2 worm cellular contexts compared by ENCODE assay signal in genomic region chrIV:14412655-14413054, ce11.
TF ChIP-seq lines count a peak whose summit lies in the region.

TSS of gene xdh-1 (minus strand) at chrIV:14412894.

TF ChIP-seq in whole organism, L2 larva, 48 proteins besides CTCF, POLR2A, EP300 and RAD21:
- no peak for TF ChIP-seq Y55F3AM.14 (GFP tag; optimal IDR thresholded peaks at IDR 0.05; lab: Kevin White, UChicago)
- no peak for TF ChIP-seq zag-1 (tag; optimal IDR thresholded peaks at IDR 0.05; lab: Kevin White, UChicago)
- peak; percentile 53 for TF ChIP-seq nhr-129 (tag; optimal IDR thresholded peaks at IDR 0.05; lab: Kevin White, UChicago)
- no peak for TF ChIP-seq elt-1 (tag; optimal IDR thresholded peaks at IDR 0.05; lab: Kevin White, UChicago)
- TF ChIP-seq ama-1 (optimal IDR thresholded peaks at IDR 0.05; lab: Kevin White, UChicago): no peak
TF ChIP-seq in whole organism, L2 larva: peak in this region for 1.

TF ChIP-seq in whole organism, L4 larva, 104 proteins besides CTCF, POLR2A, EP300 and RAD21:
- TF ChIP-seq ztf-7 (tag; optimal IDR thresholded peaks at IDR 0.05; lab: Kevin White, UChicago): peak; percentile 84
- no peak for TF ChIP-seq ces-1 (GFP tag; optimal IDR thresholded peaks at IDR 0.05; lab: Kevin White, UChicago)
- peak; percentile 47 for TF ChIP-seq snpc-1.2 (GFP tag; IDR thresholded peaks at IDR 0.05; lab: Robert Waterston, UW)
